Worm (Caenorhabditis elegans) whole organism, L4 larva: Measurements from ENCODE around the gene srw-32.

Experiments
- F37D6.2 ChIP-seq: sonication (generic microtip); optimal IDR thresholded peaks from 2 replicates; lab custom pipeline; 2016; ENCODE audit warnings: mild to moderate bottlenecking, missing genetic modification characterization, missing compliant biosample characterization
- ZK337.2 ChIP-seq: fragments of 200-800 bp; sonication (Bioruptor generic); IDR thresholded peaks from 2 replicates; pipeline ENCODE4 v1.3.6; 2022; ENCODE audit warnings: missing genetic modification reagents, missing genetic modification characterization, missing compliant biosample characterization
- aly-2 ChIP-seq: sonication (generic microtip); optimal IDR thresholded peaks from 2 replicates; lab custom pipeline; 2018; ENCODE audit warnings: missing biosample characterization, missing genetic modification characterization
- arid-1 ChIP-seq: fragments of 200-800 bp; sonication (Bioruptor generic); conservative IDR thresholded peaks from 2 replicates; pipeline ENCODE4 v1.3.6; 2022; ENCODE audit warnings: missing genetic modification reagents, missing genetic modification characterization, missing compliant biosample characterization
- ceh-82 ChIP-seq: sonication (generic microtip); optimal IDR thresholded peaks from 2 replicates; lab custom pipeline; 2017; ENCODE audit warnings: missing biosample characterization, missing genetic modification characterization
- fkh-10 ChIP-seq: fragments of 150-350 bp; optimal IDR thresholded peaks from 2 replicates; lab custom pipeline; 2014; ENCODE audit warnings: missing biosample characterization, missing genetic modification reagents, missing genetic modification characterization
- lir-3 ChIP-seq: sonication (generic microtip); optimal IDR thresholded peaks from 2 replicates; lab custom pipeline; 2016; ENCODE audit warnings: mild to moderate bottlenecking, missing genetic modification characterization, missing compliant biosample characterization
- php-3 ChIP-seq: fragments of 200-800 bp; sonication (Bioruptor generic); IDR thresholded peaks from 2 replicates; pipeline ENCODE4 v1.3.6; 2022; ENCODE audit warnings: missing genetic modification reagents, missing genetic modification characterization, missing compliant biosample characterization
- snpc-1.2 ChIP-seq: fragments of 200-800 bp; sonication (Bioruptor generic); IDR thresholded peaks from 2 replicates; pipeline ENCODE4 v1.3.6; 2022; ENCODE audit warnings: missing genetic modification reagents, missing genetic modification characterization, missing compliant biosample characterization
- ztf-11 ChIP-seq: fragments of 150-350 bp; optimal IDR thresholded peaks from 2 replicates; lab custom pipeline; 2014; ENCODE audit warnings: missing biosample characterization, missing genetic modification characterization

DNA sequence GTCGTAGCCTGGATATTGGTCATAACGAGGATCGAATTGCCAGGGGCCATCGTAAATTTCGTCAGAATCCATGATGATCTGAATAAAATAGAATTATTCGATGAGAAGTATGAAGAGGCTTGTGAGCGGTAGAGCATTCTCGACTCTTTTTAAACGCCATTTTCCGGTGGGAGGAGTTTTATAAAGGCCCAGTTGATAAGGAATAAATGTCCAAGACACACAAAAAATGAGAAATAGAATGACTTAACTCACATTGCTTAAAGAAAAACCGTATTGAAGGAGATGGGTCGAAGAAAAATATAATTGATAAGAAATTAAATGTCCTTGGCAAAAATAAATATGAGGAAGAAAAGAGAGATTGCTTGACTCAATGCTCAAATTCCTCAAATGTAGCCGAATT is 39.4 kb upstream of the srw-32 start, which contains the start of gene F20E11.17:
- TF ChIP-seq ZK337.2 (GFP tag; lab: Robert Waterston, UW) = no peak
- TF ChIP-seq F37D6.2 (tag; lab: Kevin White, UChicago) = no peak
- TF ChIP-seq snpc-1.2 (GFP tag; lab: Robert Waterston, UW) = no peak
- TF ChIP-seq php-3 (GFP tag; lab: Robert Waterston, UW) = no peak
- TF ChIP-seq ceh-82 = no peak
- TF ChIP-seq fkh-10 (GFP tag; lab: Kevin White, UChicago) = no peak
- TF ChIP-seq aly-2 (tag; lab: Kevin White, UChicago) = no peak
- no peak for TF ChIP-seq lir-3 (tag; lab: Kevin White, UChicago)
- TF ChIP-seq ztf-11 (tag; lab: Kevin White, UChicago) = no peak
- no peak for TF ChIP-seq arid-1 (GFP tag; lab: Robert Waterston, UW)
